Fruit fly (Drosophila melanogaster): ENCODE measurements around the gene Dtg.

Gene Dtg

dm6 chr3R:12647954-12648353 lies at the start of gene Dtg:
Gene Dtg (plus strand): TSS chr3R:12648058.
- TF ChIP-seq h (optimal IDR thresholded peaks at IDR 0.05), result no peak
- no peak for TF ChIP-seq psq (optimal IDR thresholded peaks at IDR 0.05)
- no peak for TF ChIP-seq Myc (optimal IDR thresholded peaks at IDR 0.05)
- TF ChIP-seq insv (optimal IDR thresholded peaks at IDR 0.05), result no peak
- TF ChIP-seq Sin3A (optimal IDR thresholded peaks at IDR 0.05), result no peak
- no peak for TF ChIP-seq ttk (optimal IDR thresholded peaks at IDR 0.05)

dm6 chr3R:12611973-12612372 lies 35.9 kb upstream of the Dtg start:
- TF ChIP-seq ttk (optimal IDR thresholded peaks at IDR 0.05), result no peak
- TF ChIP-seq psq (optimal IDR thresholded peaks at IDR 0.05), result no peak
- TF ChIP-seq h (optimal IDR thresholded peaks at IDR 0.05), result no peak
- no peak for TF ChIP-seq Myc (optimal IDR thresholded peaks at IDR 0.05)
- TF ChIP-seq insv (optimal IDR thresholded peaks at IDR 0.05), result no peak
- TF ChIP-seq Sin3A (optimal IDR thresholded peaks at IDR 0.05), result no peak

- no peak for TF ChIP-seq h (optimal IDR thresholded peaks at IDR 0.05)
- no peak for TF ChIP-seq Myc (optimal IDR thresholded peaks at IDR 0.05)
- no peak for TF ChIP-seq psq (optimal IDR thresholded peaks at IDR 0.05)
- TF ChIP-seq Sin3A (optimal IDR thresholded peaks at IDR 0.05), result no peak
- TF ChIP-seq insv (optimal IDR thresholded peaks at IDR 0.05), result no peak
- TF ChIP-seq ttk (optimal IDR thresholded peaks at IDR 0.05), result no peak
These were observed 32.3 kb upstream of the Dtg start for dm6 chr3R:12615553-12615952.

dm6 chr3R:12622778-12623177 lies 25.1 kb upstream of the Dtg start:
- no peak for TF ChIP-seq ttk (optimal IDR thresholded peaks at IDR 0.05)
- TF ChIP-seq Myc (optimal IDR thresholded peaks at IDR 0.05), result no peak

dm6 chr3R:12624913-12625312 lies 22.9 kb upstream of the Dtg start:
- no peak for TF ChIP-seq Myc (optimal IDR thresholded peaks at IDR 0.05)
- TF ChIP-seq insv (optimal IDR thresholded peaks at IDR 0.05), result no peak
- no peak for TF ChIP-seq ttk (optimal IDR thresholded peaks at IDR 0.05)

dm6 chr3R:12626674-12627382 lies 21.0 kb upstream of the Dtg start:
- TF ChIP-seq h (optimal IDR thresholded peaks at IDR 0.05) (no peak), psq (optimal IDR thresholded peaks at IDR 0.05) (peak; percentile 86), Myc (optimal IDR thresholded peaks at IDR 0.05) (no peak)

dm6 chr3R:12627691-12628148 lies 20.1 kb upstream of the Dtg start, which contains the start of the genes Vha55 and Snx3:
Gene Vha55 (minus strand): TSS chr3R:12627829.
Gene Snx3 (plus strand): TSS chr3R:12628031.
- TF ChIP-seq Myc (optimal IDR thresholded peaks at IDR 0.05), result no peak
- no peak for TF ChIP-seq ttk (optimal IDR thresholded peaks at IDR 0.05)
- no peak for TF ChIP-seq psq (optimal IDR thresholded peaks at IDR 0.05)
- no peak for TF ChIP-seq Sin3A (optimal IDR thresholded peaks at IDR 0.05)
- TF ChIP-seq insv (optimal IDR thresholded peaks at IDR 0.05), result no peak
- TF ChIP-seq h (optimal IDR thresholded peaks at IDR 0.05), result no peak

dm6 chr3R:12628395-12628928 lies 19.4 kb upstream of the Dtg start:
- TF ChIP-seq h (optimal IDR thresholded peaks at IDR 0.05) (no peak), psq (optimal IDR thresholded peaks at IDR 0.05) (no peak), Sin3A (optimal IDR thresholded peaks at IDR 0.05) (no peak)

dm6 chr3R:12630369-12630768 lies 17.5 kb upstream of the Dtg start, which contains the start of gene Not10:
Gene Not10 (plus strand): TSS chr3R:12630647.
- TF ChIP-seq Sin3A (optimal IDR thresholded peaks at IDR 0.05) (no peak), Myc (optimal IDR thresholded peaks at IDR 0.05) (no peak), ttk (optimal IDR thresholded peaks at IDR 0.05) (no peak), insv (optimal IDR thresholded peaks at IDR 0.05) (no peak), psq (optimal IDR thresholded peaks at IDR 0.05) (no peak), h (optimal IDR thresholded peaks at IDR 0.05) (no peak)

dm6 chr3R:12633059-12633458 lies 14.8 kb upstream of the Dtg start, which contains the start of gene CG18530:
Gene CG18530 (plus strand): TSS chr3R:12633359.
- TF ChIP-seq ttk (optimal IDR thresholded peaks at IDR 0.05), result no peak
- no peak for TF ChIP-seq h (optimal IDR thresholded peaks at IDR 0.05)
- no peak for TF ChIP-seq Sin3A (optimal IDR thresholded peaks at IDR 0.05)
- TF ChIP-seq psq (optimal IDR thresholded peaks at IDR 0.05), result no peak
- no peak for TF ChIP-seq insv (optimal IDR thresholded peaks at IDR 0.05)
- TF ChIP-seq Myc (optimal IDR thresholded peaks at IDR 0.05), result no peak

dm6 chr3R:12634617-12635016 lies 13.2 kb upstream of the Dtg start, which contains the start of gene CG11598:
Gene CG11598 (plus strand): TSS chr3R:12634917.
- TF ChIP-seq ttk (optimal IDR thresholded peaks at IDR 0.05) (no peak), insv (optimal IDR thresholded peaks at IDR 0.05) (no peak), h (optimal IDR thresholded peaks at IDR 0.05) (no peak), Myc (optimal IDR thresholded peaks at IDR 0.05) (no peak), Sin3A (optimal IDR thresholded peaks at IDR 0.05) (no peak), psq (optimal IDR thresholded peaks at IDR 0.05) (no peak)

dm6 chr3R:12636240-12636639 lies 11.6 kb upstream of the Dtg start, which contains the start of gene CG11600:
Gene CG11600 (plus strand): TSS chr3R:12636540.
- no peak for TF ChIP-seq insv (optimal IDR thresholded peaks at IDR 0.05)
- no peak for TF ChIP-seq psq (optimal IDR thresholded peaks at IDR 0.05)

- TF ChIP-seq psq (optimal IDR thresholded peaks at IDR 0.05) (no peak), Sin3A (optimal IDR thresholded peaks at IDR 0.05) (no peak), ttk (optimal IDR thresholded peaks at IDR 0.05) (no peak), insv (optimal IDR thresholded peaks at IDR 0.05) (no peak), Myc (optimal IDR thresholded peaks at IDR 0.05) (no peak), h (optimal IDR thresholded peaks at IDR 0.05) (no peak)
These were observed 9.8 kb upstream of the Dtg start, which contains the start of gene CG11608 for dm6 chr3R:12637961-12638531. Gene CG11608 (plus strand): TSS chr3R:12638481.

All from Kc167 (cell line).